Worm (Caenorhabditis elegans) whole organism, mixed stage, embryonic: Measurements from ENCODE around the gene str-57.

Experiments used
- M03D4.4 ChIP-seq: sonication (generic microtip); optimal IDR thresholded peaks from 2 replicates; lab custom pipeline; 2017; ENCODE audit warnings: mild to moderate bottlenecking, missing genetic modification characterization, missing compliant biosample characterization
- bed-3 ChIP-seq: fragments of 200-800 bp; sonication (Bioruptor generic); optimal IDR thresholded peaks from 3 replicates; lab custom pipeline; 2018; ENCODE audit warnings: mild to moderate bottlenecking, missing genetic modification characterization, moderate library complexity, missing compliant biosample characterization
- blmp-1 ChIP-seq: fragments of 150-350 bp; optimal IDR thresholded peaks from 2 replicates; lab custom pipeline; 2014; ENCODE audit warnings: missing biosample characterization, missing genetic modification characterization
- ceh-39 ChIP-seq: fragments of 150-350 bp; optimal IDR thresholded peaks from 2 replicates; lab custom pipeline; 2014; ENCODE audit warnings: missing biosample characterization, missing genetic modification characterization
- ceh-43 ChIP-seq: fragments of 200-800 bp; sonication (Bioruptor generic); optimal IDR thresholded peaks from 2 replicates; lab custom pipeline; 2018; ENCODE audit warnings: mild to moderate bottlenecking, missing genetic modification characterization, moderate library complexity, missing compliant biosample characterization
- ceh-83 ChIP-seq: fragments of 200-800 bp; sonication (Bioruptor generic); optimal IDR thresholded peaks from 2 replicates; lab custom pipeline; 2018; ENCODE audit warnings: mild to moderate bottlenecking, missing genetic modification characterization, missing compliant biosample characterization
- ces-1 ChIP-seq: fragments of 150-350 bp; optimal IDR thresholded peaks from 2 replicates; lab custom pipeline; 2014; ENCODE audit warnings: missing biosample characterization, missing genetic modification reagents, missing genetic modification characterization
- cnd-1 ChIP-seq: fragments of 200-800 bp; sonication (Bioruptor generic); optimal IDR thresholded peaks from 2 replicates; lab custom pipeline; 2018; ENCODE audit warnings: mild to moderate bottlenecking, missing genetic modification characterization, missing compliant biosample characterization
- drap-1 ChIP-seq: fragments of 200-800 bp; sonication (Bioruptor generic); optimal IDR thresholded peaks from 3 replicates; lab custom pipeline; 2018; ENCODE audit warnings: mild to moderate bottlenecking, missing genetic modification characterization, missing compliant biosample characterization
- elt-1 ChIP-seq: sonication (generic microtip); optimal IDR thresholded peaks from 2 replicates; lab custom pipeline; 2017; ENCODE audit warnings: missing genetic modification characterization, mild to moderate bottlenecking, missing compliant biosample characterization, antibody characterized with exemption, moderate library complexity, borderline replicate concordance; ENCODE audit not compliant: insufficient read depth
- elt-3 ChIP-seq: fragments of 150-350 bp; optimal IDR thresholded peaks from 2 replicates; lab custom pipeline; 2014; ENCODE audit warnings: missing biosample characterization, missing genetic modification characterization
- flh-1 ChIP-seq: fragments of 200-800 bp; sonication (Bioruptor generic); optimal IDR thresholded peaks from 2 replicates; lab custom pipeline; 2018; ENCODE audit warnings: mild to moderate bottlenecking, missing genetic modification characterization, moderate library complexity, missing compliant biosample characterization
- ham-2 ChIP-seq: fragments of 200-800 bp; sonication (Bioruptor generic); optimal IDR thresholded peaks from 2 replicates; lab custom pipeline; 2018; ENCODE audit warnings: mild to moderate bottlenecking, missing genetic modification characterization, missing compliant biosample characterization
- hlh-1 ChIP-seq: fragments of 150-350 bp; optimal IDR thresholded peaks from 2 replicates; lab custom pipeline; 2014; ENCODE audit warnings: missing biosample characterization, missing genetic modification reagents, missing genetic modification characterization
- lin-13 ChIP-seq: fragments of 150-350 bp; optimal IDR thresholded peaks from 2 replicates; lab custom pipeline; 2014; ENCODE audit warnings: missing biosample characterization, missing genetic modification characterization
- lin-32 ChIP-seq: fragments of 200-800 bp; sonication (Bioruptor generic); optimal IDR thresholded peaks from 2 replicates; lab custom pipeline; 2018; ENCODE audit warnings: mild to moderate bottlenecking, missing genetic modification characterization, missing compliant biosample characterization
- lsy-2 ChIP-seq: fragments of 150-350 bp; optimal IDR thresholded peaks from 2 replicates; lab custom pipeline; 2014; ENCODE audit warnings: missing biosample characterization, missing genetic modification characterization
- mab-5 ChIP-seq: fragments of 150-350 bp; optimal IDR thresholded peaks from 2 replicates; lab custom pipeline; 2014; ENCODE audit warnings: missing biosample characterization, missing genetic modification characterization
- mep-1 ChIP-seq: fragments of 150-350 bp; optimal IDR thresholded peaks from 2 replicates; lab custom pipeline; 2017; ENCODE audit warnings: missing biosample characterization, missing genetic modification reagents, missing genetic modification characterization, inconsistent platforms
- mls-2 ChIP-seq: sonication (generic microtip); optimal IDR thresholded peaks from 2 replicates; lab custom pipeline; 2016; ENCODE audit warnings: mild to moderate bottlenecking, missing genetic modification characterization, moderate library complexity, missing compliant biosample characterization
- nhr-12 ChIP-seq: fragments of 150-350 bp; optimal IDR thresholded peaks from 2 replicates; lab custom pipeline; 2014; ENCODE audit warnings: missing biosample characterization, missing genetic modification characterization
- nhr-2 ChIP-seq: fragments of 150-350 bp; optimal IDR thresholded peaks from 2 replicates; lab custom pipeline; 2014; ENCODE audit warnings: missing biosample characterization, missing genetic modification characterization
- nhr-237 ChIP-seq: fragments of 150-350 bp; optimal IDR thresholded peaks from 2 replicates; lab custom pipeline; 2014; ENCODE audit warnings: missing biosample characterization, missing genetic modification characterization
- nhr-28 ChIP-seq: fragments of 150-350 bp; optimal IDR thresholded peaks from 2 replicates; lab custom pipeline; 2014; ENCODE audit warnings: missing biosample characterization, missing genetic modification characterization
- nhr-76 ChIP-seq: sonication (generic microtip); optimal IDR thresholded peaks from 2 replicates; lab custom pipeline; 2017; ENCODE audit warnings: missing biosample characterization, missing genetic modification characterization
- pha-4 ChIP-seq: fragments of 150-350 bp; optimal IDR thresholded peaks from 2 replicates; lab custom pipeline; 2018; ENCODE audit warnings: missing biosample characterization, missing genetic modification reagents, missing genetic modification characterization
- sem-2 ChIP-seq: fragments of 200-800 bp; sonication (Bioruptor generic); optimal IDR thresholded peaks from 2 replicates; lab custom pipeline; 2018; ENCODE audit warnings: mild to moderate bottlenecking, missing genetic modification characterization, missing compliant biosample characterization
- snpc-4 ChIP-seq: fragments of 150-350 bp; optimal IDR thresholded peaks from 2 replicates; lab custom pipeline; 2014; ENCODE audit warnings: missing biosample characterization, missing genetic modification characterization
- sptf-1 ChIP-seq: sonication (generic microtip); optimal IDR thresholded peaks from 2 replicates; lab custom pipeline; 2017; ENCODE audit warnings: mild to moderate bottlenecking, missing genetic modification characterization, moderate library complexity, missing compliant biosample characterization
- tbx-8 ChIP-seq: fragments of 200-800 bp; sonication (Bioruptor generic); optimal IDR thresholded peaks from 2 replicates; lab custom pipeline; 2018; ENCODE audit warnings: mild to moderate bottlenecking, missing genetic modification characterization, moderate library complexity, missing compliant biosample characterization
- unc-120 ChIP-seq: sonication (generic microtip); optimal IDR thresholded peaks from 2 replicates; lab custom pipeline; 2017; ENCODE audit warnings: missing genetic modification characterization, missing compliant biosample characterization; ENCODE audit not compliant: poor library complexity, severe bottlenecking
- unc-39 ChIP-seq: fragments of 150-350 bp; optimal IDR thresholded peaks from 2 replicates; lab custom pipeline; 2014; ENCODE audit warnings: missing biosample characterization, missing genetic modification characterization
- unc-62 ChIP-seq: fragments of 150-350 bp; optimal IDR thresholded peaks from 2 replicates; lab custom pipeline; 2014; ENCODE audit warnings: missing biosample characterization, missing genetic modification reagents, missing genetic modification characterization
- zip-8 ChIP-seq: fragments of 150-350 bp; optimal IDR thresholded peaks from 2 replicates; lab custom pipeline; 2014; ENCODE audit warnings: missing biosample characterization, missing genetic modification characterization
- ztf-11 ChIP-seq: fragments of 150-350 bp; optimal IDR thresholded peaks from 2 replicates; lab custom pipeline; 2014; ENCODE audit warnings: missing biosample characterization, missing genetic modification characterization

The str-57 gene

ce11 chrV:15865839-15866238, 4.6 kb upstream of the str-57 start, which contains the start of gene srh-293:
Gene srh-293, plus strand, starts transcription at chrV:15866139.
- no peak for TF ChIP-seq bed-3
- no peak for TF ChIP-seq ham-2
- no peak for TF ChIP-seq ces-1 (GFP tag; lab: Kevin White, UChicago)
- TF ChIP-seq drap-1 (GFP tag; lab: Kevin White, UChicago): no peak
- no peak for TF ChIP-seq lin-13
- TF ChIP-seq blmp-1 (tag; lab: Kevin White, UChicago): no peak
- no peak for TF ChIP-seq pha-4
- TF ChIP-seq zip-8 (tag; lab: Kevin White, UChicago): no peak
- no peak for TF ChIP-seq hlh-1 (tag; lab: Kevin White, UChicago)
- TF ChIP-seq snpc-4 (tag; lab: Kevin White, UChicago): no peak
- no peak for TF ChIP-seq unc-62 (GFP tag; lab: Kevin White, UChicago)
- no peak for TF ChIP-seq elt-3
- TF ChIP-seq, all 35 proteins: peak for 0

DNA sequence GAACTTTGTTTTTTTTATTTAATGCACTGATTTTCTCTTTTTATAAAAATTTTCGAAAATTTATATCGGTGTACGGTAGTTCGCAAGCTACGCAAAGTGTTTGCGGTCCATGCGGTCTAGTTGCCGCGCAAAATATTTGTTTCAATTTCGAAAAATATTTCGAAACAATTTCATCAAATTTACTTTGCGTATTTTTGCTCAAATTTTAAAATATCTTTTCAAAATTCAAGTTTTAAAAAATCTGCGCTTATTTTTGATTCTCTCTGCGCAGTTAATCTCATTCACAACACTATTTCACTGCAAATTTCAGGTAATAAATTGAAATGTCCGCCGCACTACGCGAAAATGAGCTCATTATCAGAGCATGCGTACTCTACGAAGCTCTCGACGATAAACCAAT, 3.1 kb upstream of the str-57 start, which contains the start of gene fbxa-197:
fbxa-197 (plus strand) TSS at position 301 of the 400 bp plus-strand sequence.
- TF ChIP-seq drap-1 (GFP tag; lab: Kevin White, UChicago): no peak
- TF ChIP-seq, all 35 proteins: peak for 0

DNA sequence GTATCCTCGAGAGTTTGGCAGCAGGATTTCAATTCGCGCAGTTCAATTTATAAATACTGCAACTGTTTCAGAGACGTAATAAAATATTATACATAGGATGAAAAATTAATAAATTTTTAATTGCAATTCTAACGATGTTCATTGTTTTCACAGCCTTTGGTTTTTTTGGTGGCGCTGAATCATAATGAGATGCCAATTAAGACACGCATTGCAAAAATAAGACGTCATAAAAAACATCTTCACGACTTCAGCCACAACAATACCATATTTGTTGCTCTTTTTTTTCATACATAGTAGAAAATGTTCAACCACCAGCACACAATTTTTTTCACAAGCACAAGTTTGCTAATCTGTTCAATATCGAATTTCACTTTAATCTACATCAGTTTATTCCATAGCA, 1.8 kb downstream of the str-57 start, which contains the start of gene str-56:
str-56 (plus strand) TSS at position 301 of the 400 bp plus-strand sequence.
- TF ChIP-seq ces-1 (GFP tag; lab: Kevin White, UChicago) (no peak), unc-62 (GFP tag; lab: Kevin White, UChicago) (no peak), ceh-39 (tag; lab: Kevin White, UChicago) (no peak), elt-3 (no peak), unc-39 (tag; lab: Kevin White, UChicago) (no peak), nhr-2 (tag; lab: Kevin White, UChicago) (no peak), ham-2 (no peak)

- TF ChIP-seq ham-2 (peak; percentile 99), lin-32 (GFP tag; lab: Kevin White, UChicago) (peak; percentile 99), blmp-1 (tag; lab: Kevin White, UChicago) (no peak), unc-62 (GFP tag; lab: Kevin White, UChicago) (peak; percentile 85), unc-39 (tag; lab: Kevin White, UChicago) (peak; percentile 84), mab-5 (tag; lab: Kevin White, UChicago) (no peak), nhr-28 (peak; percentile 92), nhr-12 (tag; lab: Kevin White, UChicago) (peak; percentile 71), sem-2 (GFP tag; lab: Kevin White, UChicago) (peak; percentile 97), unc-120 (peak; percentile 99), elt-1 (tag; lab: Kevin White, UChicago) (peak; percentile 44), nhr-2 (tag; lab: Kevin White, UChicago) (no peak), elt-3 (no peak), ces-1 (GFP tag; lab: Kevin White, UChicago) (no peak), hlh-1 (tag; lab: Kevin White, UChicago) (peak; percentile 24), drap-1 (GFP tag; lab: Kevin White, UChicago) (peak; percentile 100), sptf-1 (tag; lab: Kevin White, UChicago) (peak; percentile 99), snpc-4 (tag; lab: Kevin White, UChicago) (no peak), ztf-11 (tag; lab: Kevin White, UChicago) (peak; percentile 82), ceh-39 (tag; lab: Kevin White, UChicago) (peak; percentile 18), cnd-1 (peak; percentile 99), ceh-83 (GFP tag; lab: Kevin White, UChicago) (peak; percentile 100), mls-2 (tag; lab: Kevin White, UChicago) (peak; percentile 100), lsy-2 (tag; lab: Kevin White, UChicago) (peak; percentile 52), mep-1 (peak; percentile 71), zip-8 (tag; lab: Kevin White, UChicago) (peak; percentile 3), nhr-237 (tag; lab: Kevin White, UChicago) (peak; percentile 63), ceh-43 (GFP tag; lab: Kevin White, UChicago) (peak; percentile 98), pha-4 (peak; percentile 73), flh-1 (GFP tag; lab: Kevin White, UChicago) (peak; percentile 98), lin-13 (peak; percentile 85), M03D4.4 (tag; lab: Kevin White, UChicago) (peak; percentile 99), bed-3 (peak; percentile 98), nhr-76 (tag; lab: Kevin White, UChicago) (peak; percentile 68), tbx-8 (GFP tag; lab: Kevin White, UChicago) (peak; percentile 99)
Measured at ce11 chrV:15873762-15874161, 3.3 kb downstream of the str-57 start.
